Fruit fly (Drosophila melanogaster): ENCODE data around the gene Desat2.
A peak's percentile ranks its signal among the peaks of the same experiment; 100 is the strongest.

The Desat2 gene

dm6 chr3R:12441008-12441606 is 5.1 kb downstream of the Desat2 start:
- TF ChIP-seq Dll (optimal IDR thresholded peaks at IDR 0.05) (no peak), pan (optimal IDR thresholded peaks at IDR 0.05) (no peak), psq (optimal IDR thresholded peaks at IDR 0.05) (no peak), usp (GFP tag; optimal IDR thresholded peaks at IDR 0.05) (no peak), EcR (GFP tag; optimal IDR thresholded peaks at IDR 0.05) (no peak), CG8478 (optimal IDR thresholded peaks at IDR 0.05) (no peak)

- TF ChIP-seq psq (optimal IDR thresholded peaks at IDR 0.05) (no peak), CG8478 (optimal IDR thresholded peaks at IDR 0.05) (peak; percentile 7), EcR (GFP tag; optimal IDR thresholded peaks at IDR 0.05) (no peak), pan (optimal IDR thresholded peaks at IDR 0.05) (no peak), usp (GFP tag; optimal IDR thresholded peaks at IDR 0.05) (no peak)
These were observed 6.8 kb downstream of the Desat2 start for dm6 chr3R:12442601-12443533.

DNA sequence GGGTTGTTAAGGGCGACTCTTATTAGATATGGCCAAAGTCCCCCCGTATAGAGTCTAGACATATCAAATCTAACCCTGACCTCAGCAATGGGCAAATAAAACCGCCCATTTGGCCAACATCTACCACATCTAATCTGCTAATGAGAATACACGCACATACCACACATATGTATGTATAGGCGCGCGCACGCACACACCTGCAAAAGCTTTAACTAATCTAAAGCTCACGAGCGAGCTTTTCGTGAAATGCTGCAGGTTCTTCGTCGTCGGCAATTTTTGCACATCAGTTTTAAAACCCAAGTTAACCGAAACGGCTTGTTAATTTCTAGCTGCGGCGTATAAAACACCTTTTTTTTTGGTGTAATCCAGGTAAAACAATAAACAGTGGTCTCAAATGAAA is 7.7 kb downstream of the Desat2 start:
- TF ChIP-seq psq (optimal IDR thresholded peaks at IDR 0.05) (no peak), EcR (GFP tag; optimal IDR thresholded peaks at IDR 0.05) (no peak), pan (optimal IDR thresholded peaks at IDR 0.05) (no peak), Dll (optimal IDR thresholded peaks at IDR 0.05) (no peak), usp (GFP tag; optimal IDR thresholded peaks at IDR 0.05) (no peak), CG8478 (optimal IDR thresholded peaks at IDR 0.05) (no peak)

DNA sequence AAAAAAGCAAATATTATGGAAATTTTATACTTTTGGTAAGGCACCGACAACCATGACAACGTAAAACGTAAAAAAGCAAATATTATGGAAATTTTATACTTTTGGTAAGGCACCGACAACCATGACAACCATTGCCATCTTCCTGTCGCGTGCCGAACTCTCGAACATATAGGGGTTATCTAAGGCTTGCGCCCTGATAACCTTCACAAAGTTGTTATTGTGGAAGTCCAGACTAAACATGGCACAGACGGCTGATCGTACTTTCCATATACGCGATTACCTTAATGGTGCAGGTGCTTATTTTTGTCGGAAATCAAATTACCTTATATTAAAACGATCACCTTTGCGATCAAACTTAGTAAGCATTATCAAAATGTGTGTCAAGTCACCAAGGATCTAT is 9.4 kb downstream of the Desat2 start:
- TF ChIP-seq Dll (optimal IDR thresholded peaks at IDR 0.05) (no peak), psq (optimal IDR thresholded peaks at IDR 0.05) (no peak), CG8478 (optimal IDR thresholded peaks at IDR 0.05) (no peak), EcR (GFP tag; optimal IDR thresholded peaks at IDR 0.05) (no peak), pan (optimal IDR thresholded peaks at IDR 0.05) (no peak), usp (GFP tag; optimal IDR thresholded peaks at IDR 0.05) (no peak)

dm6 chr3R:12447353-12447752 is 11.3 kb downstream of the Desat2 start, which contains the start of gene vrs:
Gene vrs (plus strand): TSS chr3R:12447653.
- no peak for TF ChIP-seq Dll (optimal IDR thresholded peaks at IDR 0.05)
- no peak for TF ChIP-seq psq (optimal IDR thresholded peaks at IDR 0.05)
- no peak for TF ChIP-seq CG8478 (optimal IDR thresholded peaks at IDR 0.05)
- no peak for TF ChIP-seq EcR (GFP tag; optimal IDR thresholded peaks at IDR 0.05)
- no peak for TF ChIP-seq pan (optimal IDR thresholded peaks at IDR 0.05)
- TF ChIP-seq usp (GFP tag; optimal IDR thresholded peaks at IDR 0.05): no peak

- no peak for TF ChIP-seq psq (optimal IDR thresholded peaks at IDR 0.05)
These were observed 12.3 kb downstream of the Desat2 start for dm6 chr3R:12448344-12448743.

dm6 chr3R:12448889-12449314 is 12.9 kb downstream of the Desat2 start, which contains the start of gene CG18549:
Gene CG18549 (plus strand): TSS chr3R:12449296.
- TF ChIP-seq EcR (GFP tag; optimal IDR thresholded peaks at IDR 0.05) (no peak), CG8478 (optimal IDR thresholded peaks at IDR 0.05) (no peak), psq (optimal IDR thresholded peaks at IDR 0.05) (no peak)

DNA sequence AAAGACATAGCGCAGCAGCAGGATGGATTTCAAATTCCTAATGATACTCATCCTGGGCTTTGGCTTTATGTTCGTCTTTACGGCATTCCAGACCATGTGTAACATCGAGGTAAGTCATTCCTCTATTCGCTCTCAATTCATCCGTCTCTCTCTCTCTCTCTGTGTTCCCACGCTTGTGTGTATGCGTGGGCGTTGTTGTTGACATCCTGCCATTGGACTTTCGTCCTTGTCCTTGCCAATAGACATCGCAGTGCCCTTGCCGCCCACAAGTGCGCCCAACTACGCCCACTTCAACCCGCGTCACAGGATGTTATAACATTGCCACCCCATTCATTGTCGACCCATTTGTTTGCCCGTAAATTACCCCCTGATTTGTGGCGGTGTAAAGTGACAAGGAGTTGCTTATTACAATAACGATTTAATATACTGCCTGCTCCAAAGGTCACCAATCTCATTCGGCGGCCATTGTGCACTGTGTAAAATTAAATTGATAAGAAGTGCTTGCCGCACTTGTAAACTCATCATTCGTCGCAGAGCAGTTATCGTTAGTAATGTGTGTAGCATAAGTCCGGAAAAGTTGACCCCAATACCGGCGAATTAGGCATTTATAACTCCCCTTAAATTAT is 13.7 kb downstream of the Desat2 start:
- TF ChIP-seq pan (optimal IDR thresholded peaks at IDR 0.05): no peak
- TF ChIP-seq Dll (optimal IDR thresholded peaks at IDR 0.05): no peak
- no peak for TF ChIP-seq psq (optimal IDR thresholded peaks at IDR 0.05)
- no peak for TF ChIP-seq EcR (GFP tag; optimal IDR thresholded peaks at IDR 0.05)
- TF ChIP-seq usp (GFP tag; optimal IDR thresholded peaks at IDR 0.05): no peak
- TF ChIP-seq CG8478 (optimal IDR thresholded peaks at IDR 0.05): no peak

DNA sequence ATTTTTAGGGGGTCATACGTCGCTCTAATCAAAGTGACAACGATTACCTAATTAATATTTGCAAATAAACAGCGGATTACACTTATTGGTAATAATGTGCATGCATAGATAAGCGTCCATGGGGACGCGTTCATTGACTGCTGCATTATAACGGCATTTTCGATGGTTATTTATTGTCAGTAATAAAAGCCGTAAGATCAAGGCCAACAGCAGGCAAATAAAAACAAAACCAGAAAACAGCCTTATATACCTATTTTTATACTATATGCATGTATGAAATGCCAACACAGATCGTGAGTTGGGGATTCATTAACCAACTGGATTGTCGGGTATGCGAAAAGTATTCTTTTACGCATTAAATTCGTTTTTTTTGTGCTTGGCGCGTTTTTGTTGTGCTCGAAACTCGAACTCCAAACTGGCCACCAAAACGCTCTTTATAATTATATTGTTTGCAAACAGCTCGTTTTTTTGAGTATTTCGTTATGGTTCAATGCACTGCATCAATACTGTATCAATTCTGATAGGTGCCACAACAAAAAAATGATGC is 14.7 kb downstream of the Desat2 start:
- TF ChIP-seq psq (optimal IDR thresholded peaks at IDR 0.05) (no peak), EcR (GFP tag; optimal IDR thresholded peaks at IDR 0.05) (no peak), Dll (optimal IDR thresholded peaks at IDR 0.05) (no peak), usp (GFP tag; optimal IDR thresholded peaks at IDR 0.05) (no peak), pan (optimal IDR thresholded peaks at IDR 0.05) (no peak), CG8478 (optimal IDR thresholded peaks at IDR 0.05) (no peak)

DNA sequence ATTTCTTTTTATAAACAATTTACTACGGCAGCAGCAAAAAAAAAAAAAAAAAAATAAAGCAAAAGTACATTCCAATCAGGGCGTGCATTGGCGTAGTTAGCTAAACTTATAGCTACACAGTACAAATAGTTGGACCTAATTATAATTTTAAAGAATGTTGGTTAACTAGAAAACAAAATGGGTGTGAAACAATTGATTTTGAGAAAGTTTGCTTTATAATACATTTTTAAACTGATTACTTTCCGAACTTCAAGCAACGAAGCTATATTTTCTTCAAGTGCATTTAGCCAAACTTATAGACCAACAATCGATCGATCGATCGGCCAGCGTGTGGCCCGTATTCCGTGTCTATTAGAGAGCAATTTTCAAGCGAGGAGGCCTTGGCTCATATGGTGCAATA is 15.3 kb downstream of the Desat2 start:
- TF ChIP-seq usp (GFP tag; optimal IDR thresholded peaks at IDR 0.05): no peak
- TF ChIP-seq EcR (GFP tag; optimal IDR thresholded peaks at IDR 0.05): no peak
- TF ChIP-seq Dll (optimal IDR thresholded peaks at IDR 0.05): no peak
- TF ChIP-seq psq (optimal IDR thresholded peaks at IDR 0.05): no peak
- no peak for TF ChIP-seq CG8478 (optimal IDR thresholded peaks at IDR 0.05)

dm6 chr3R:12451888-12452514 is 16.0 kb downstream of the Desat2 start, which contains the start of gene CG5509:
Gene CG5509 (plus strand): TSS chr3R:12452464.
- TF ChIP-seq CG8478 (optimal IDR thresholded peaks at IDR 0.05) (no peak), psq (optimal IDR thresholded peaks at IDR 0.05) (no peak), usp (GFP tag; optimal IDR thresholded peaks at IDR 0.05) (no peak), EcR (GFP tag; optimal IDR thresholded peaks at IDR 0.05) (no peak), Dll (optimal IDR thresholded peaks at IDR 0.05) (no peak), pan (optimal IDR thresholded peaks at IDR 0.05) (no peak)

Measured in whole organism.